Fruit fly (Drosophila melanogaster) whole organism, embryonic: ENCODE results near the gene Nepl9.
A peak's percentile ranks its signal among the peaks of the same experiment; 100 is the strongest.

ENCODE experiments used
- Bteb2 ChIP-seq: fragments of 200-800 bp; sonication (Bioruptor generic); optimal IDR thresholded peaks from 2 replicates; lab custom pipeline; 2016; ENCODE audit warnings: missing biosample characterization, missing genetic modification characterization
- CG10147 ChIP-seq: fragments of 200-800 bp; sonication (Bioruptor generic); optimal IDR thresholded peaks from 2 replicates; lab custom pipeline; 2019; ENCODE audit warnings: missing biosample characterization, mild to moderate bottlenecking, missing genetic modification characterization, moderate library complexity
- CG10209 ChIP-seq: fragments of 200-800 bp; sonication (Bioruptor generic); optimal IDR thresholded peaks from 3 replicates; lab custom pipeline; 2017; ENCODE audit warnings: missing biosample characterization, mild to moderate bottlenecking, missing genetic modification characterization, missing genetic modification reagents
- CG10267 ChIP-seq: fragments of 200-800 bp; sonication (Bioruptor generic); optimal IDR thresholded peaks from 2 replicates; lab custom pipeline; 2018; ENCODE audit warnings: missing biosample characterization, mild to moderate bottlenecking, missing genetic modification characterization, moderate library complexity
- CG10543 ChIP-seq: fragments of 200-800 bp; sonication (Bioruptor generic); optimal IDR thresholded peaks from 3 replicates; lab custom pipeline; 2017; ENCODE audit warnings: missing biosample characterization, mild to moderate bottlenecking, missing genetic modification characterization, moderate library complexity
- CG12155 ChIP-seq: fragments of 200-800 bp; sonication (Bioruptor generic); optimal IDR thresholded peaks from 3 replicates; lab custom pipeline; 2016; ENCODE audit warnings: missing biosample characterization, missing genetic modification characterization
- CG15479 ChIP-seq: fragments of 200-800 bp; sonication (Bioruptor generic); optimal IDR thresholded peaks from 3 replicates; lab custom pipeline; 2019; ENCODE audit warnings: missing biosample characterization, mild to moderate bottlenecking, missing genetic modification characterization, moderate library complexity
- CG2120 ChIP-seq: fragments of 200-800 bp; sonication (Bioruptor generic); optimal IDR thresholded peaks from 3 replicates; lab custom pipeline; 2016; ENCODE audit warnings: missing biosample characterization, missing genetic modification characterization
- CG2202 ChIP-seq: fragments of 200-800 bp; sonication (Bioruptor generic); optimal IDR thresholded peaks from 2 replicates; lab custom pipeline; 2018; ENCODE audit warnings: missing biosample characterization, mild to moderate bottlenecking, missing genetic modification characterization
- CG30431 ChIP-seq: fragments of 200-800 bp; sonication (Bioruptor generic); optimal IDR thresholded peaks from 2 replicates; lab custom pipeline; 2017; ENCODE audit warnings: missing biosample characterization, missing genetic modification characterization
- CG34422 ChIP-seq: fragments of 200-800 bp; sonication (Bioruptor generic); IDR thresholded peaks from 3 replicates; pipeline ENCODE4 v1.3.6; 2022; ENCODE audit warnings: missing biosample characterization, missing genetic modification characterization
- CG42726 ChIP-seq: fragments of 200-800 bp; sonication (Bioruptor generic); IDR thresholded peaks from 2 replicates; pipeline ENCODE4 v1.3.6; 2022; ENCODE audit warnings: missing biosample characterization, missing genetic modification characterization; ENCODE audit not compliant: partially characterized antibody
- CG4360 ChIP-seq: fragments of 200-800 bp; sonication (Bioruptor generic); IDR thresholded peaks from 2 replicates; pipeline ENCODE4 v1.3.6; 2022; ENCODE audit warnings: missing biosample characterization, missing genetic modification characterization
- CG4617 ChIP-seq: fragments of 200-800 bp; sonication (Bioruptor generic); optimal IDR thresholded peaks from 3 replicates; lab custom pipeline; 2016; ENCODE audit warnings: missing biosample characterization, missing genetic modification characterization, borderline replicate concordance
- CG4707 ChIP-seq: fragments of 200-800 bp; sonication (Bioruptor generic); optimal IDR thresholded peaks from 2 replicates; lab custom pipeline; 2018; ENCODE audit warnings: missing biosample characterization, mild to moderate bottlenecking, missing genetic modification characterization, moderate library complexity
- CG4820 ChIP-seq: fragments of 200-800 bp; sonication (Bioruptor generic); optimal IDR thresholded peaks from 3 replicates; lab custom pipeline; 2016; ENCODE audit warnings: missing biosample characterization, missing genetic modification characterization
- CG9437 ChIP-seq: fragments of 200-800 bp; sonication (Bioruptor generic); optimal IDR thresholded peaks from 2 replicates; lab custom pipeline; 2018; ENCODE audit warnings: missing biosample characterization, mild to moderate bottlenecking, missing genetic modification characterization
- CrebB ChIP-seq: fragments of 200-800 bp; sonication (Bioruptor generic); optimal IDR thresholded peaks from 3 replicates; lab custom pipeline; 2018; ENCODE audit warnings: missing biosample characterization, mild to moderate bottlenecking, missing genetic modification characterization
- Deaf1 ChIP-seq: fragments of 200-800 bp; optimal IDR thresholded peaks from 3 replicates; lab custom pipeline; 2019; ENCODE audit warnings: missing biosample characterization, mild to moderate bottlenecking, missing genetic modification characterization, moderate library complexity
- Dip3 ChIP-seq: fragments of 200-800 bp; sonication (Bioruptor generic); optimal IDR thresholded peaks from 3 replicates; lab custom pipeline; 2016; ENCODE audit warnings: missing biosample characterization, missing genetic modification characterization
- E2f2 ChIP-seq: fragments of 200-800 bp; sonication (Bioruptor generic); IDR thresholded peaks from 2 replicates; pipeline ENCODE4 v1.3.6; 2022; ENCODE audit warnings: missing biosample characterization, missing genetic modification characterization
- Fer3 ChIP-seq: fragments of 200-800 bp; sonication (Bioruptor generic); optimal IDR thresholded peaks from 2 replicates; lab custom pipeline; 2018; ENCODE audit warnings: missing biosample characterization, mild to moderate bottlenecking, missing genetic modification characterization, moderate library complexity
- Pdp1 ChIP-seq, 2 experiments: fragments of 200-800 bp; sonication (Bioruptor generic); optimal IDR thresholded peaks; 3 replicates each; lab custom pipeline; 2016; ENCODE audit warnings: missing biosample characterization in 2 of 2, missing genetic modification characterization in 2 of 2, mild to moderate bottlenecking in 1 of 2, moderate library complexity in 1 of 2
- Rx ChIP-seq: fragments of 200-800 bp; sonication (Bioruptor generic); IDR thresholded peaks from 2 replicates; pipeline ENCODE4 v1.3.6; 2022; ENCODE audit warnings: missing biosample characterization, missing genetic modification characterization
- Sin3A ChIP-seq: fragments of >200 bp; optimal IDR thresholded peaks from 2 replicates; lab custom pipeline; 2018
- Sox102F ChIP-seq: fragments of 200-800 bp; sonication (Bioruptor generic); optimal IDR thresholded peaks from 2 replicates; lab custom pipeline; 2018; ENCODE audit warnings: missing biosample characterization, mild to moderate bottlenecking, missing genetic modification characterization, moderate library complexity
- Ssrp ChIP-seq: fragments of 200-800 bp; sonication (Bioruptor generic); optimal IDR thresholded peaks from 2 replicates; lab custom pipeline; 2018; ENCODE audit warnings: missing biosample characterization, mild to moderate bottlenecking, missing genetic modification characterization, moderate library complexity
- YL-1 ChIP-seq: fragments of 200-800 bp; sonication (Bioruptor generic); optimal IDR thresholded peaks from 3 replicates; lab custom pipeline; 2017; ENCODE audit warnings: missing biosample characterization, mild to moderate bottlenecking, missing genetic modification characterization
- amos ChIP-seq: fragments of 200-800 bp; sonication (Bioruptor generic); IDR thresholded peaks from 2 replicates; pipeline ENCODE4 v1.3.6; 2022; ENCODE audit warnings: missing biosample characterization, missing genetic modification characterization; ENCODE audit not compliant: partially characterized antibody
- cato ChIP-seq: fragments of 200-800 bp; sonication (Bioruptor generic); optimal IDR thresholded peaks from 2 replicates; lab custom pipeline; 2016; ENCODE audit warnings: missing biosample characterization, missing genetic modification characterization, borderline replicate concordance
- caup ChIP-seq: fragments of 200-800 bp; sonication (Bioruptor generic); optimal IDR thresholded peaks from 3 replicates; lab custom pipeline; 2017; ENCODE audit warnings: missing biosample characterization, mild to moderate bottlenecking, missing genetic modification characterization, moderate library complexity; ENCODE audit not compliant: severe bottlenecking
- cg ChIP-seq: fragments of 200-800 bp; sonication (Bioruptor generic); optimal IDR thresholded peaks from 3 replicates; lab custom pipeline; 2019; ENCODE audit warnings: missing biosample characterization, mild to moderate bottlenecking, missing genetic modification characterization, moderate library complexity
- gcm ChIP-seq: fragments of 200-800 bp; sonication (Bioruptor generic); optimal IDR thresholded peaks from 2 replicates; lab custom pipeline; 2019; ENCODE audit warnings: missing biosample characterization, mild to moderate bottlenecking, missing genetic modification characterization, moderate library complexity
- gcm2 ChIP-seq: fragments of 200-800 bp; sonication (Bioruptor generic); optimal IDR thresholded peaks from 2 replicates; lab custom pipeline; 2016; ENCODE audit warnings: missing biosample characterization, missing genetic modification characterization
- gfzf ChIP-seq: fragments of 200-800 bp; sonication (Bioruptor generic); optimal IDR thresholded peaks from 2 replicates; lab custom pipeline; 2016; ENCODE audit warnings: missing biosample characterization, mild to moderate bottlenecking, missing genetic modification characterization, moderate library complexity
- insv ChIP-seq, 2 experiments: fragments of 200-800 bp; sonication (Bioruptor generic); optimal IDR thresholded peaks; 3 replicates each; lab custom pipeline; 2016 to 2018; ENCODE audit warnings: missing biosample characterization in 2 of 2, missing genetic modification characterization in 2 of 2
- jigr1 ChIP-seq: fragments of 200-800 bp; sonication (Bioruptor generic); IDR thresholded peaks from 3 replicates; pipeline ENCODE4 v1.3.6; 2022; ENCODE audit warnings: missing biosample characterization, missing genetic modification characterization
- jing ChIP-seq: fragments of 200-800 bp; sonication (Bioruptor generic); optimal IDR thresholded peaks from 2 replicates; lab custom pipeline; 2018; ENCODE audit warnings: missing biosample characterization, mild to moderate bottlenecking, missing genetic modification characterization
- kah ChIP-seq: fragments of 200-800 bp; sonication (Bioruptor generic); optimal IDR thresholded peaks from 2 replicates; lab custom pipeline; 2018; ENCODE audit warnings: missing biosample characterization, mild to moderate bottlenecking, missing genetic modification characterization
- klu ChIP-seq: fragments of 200-800 bp; sonication (Bioruptor generic); IDR thresholded peaks from 2 replicates; pipeline ENCODE4 v1.3.6; 2022; ENCODE audit warnings: missing biosample characterization, missing genetic modification characterization
- mld ChIP-seq: fragments of 200-800 bp; sonication (Bioruptor generic); IDR thresholded peaks from 3 replicates; pipeline ENCODE4 v1.3.6; 2022; ENCODE audit warnings: missing biosample characterization, missing genetic modification characterization; ENCODE audit not compliant: partially characterized antibody
- prd ChIP-seq, 3 experiments: fragments of >200 bp in 2 of 3; fragments of 200-800 bp in 1 of 3; sonication (Bioruptor generic) in 1 of 3; optimal IDR thresholded peaks in 2 of 3; IDR thresholded peaks in 1 of 3; 2 replicates in 2 of 3; 3 replicates in 1 of 3; pipeline versions ENCODE4 v1.3.6 to Lab custom; 2017 to 2022; ENCODE audit warnings: missing biosample characterization in 1 of 3, missing genetic modification characterization in 1 of 3
- rib ChIP-seq: fragments of 200-800 bp; sonication (Bioruptor generic); IDR thresholded peaks from 2 replicates; pipeline ENCODE4 v1.3.6; 2022; ENCODE audit warnings: missing biosample characterization, missing genetic modification characterization
- sim ChIP-seq: fragments of 200-800 bp; sonication (Bioruptor generic); IDR thresholded peaks from 2 replicates; pipeline ENCODE4 v1.3.6; 2022; ENCODE audit warnings: missing biosample characterization, missing genetic modification characterization
- sna ChIP-seq: fragments of 200-800 bp; sonication (Bioruptor generic); IDR thresholded peaks from 2 replicates; pipeline ENCODE4 v1.3.6; 2022; ENCODE audit warnings: missing biosample characterization, missing genetic modification characterization; ENCODE audit not compliant: partially characterized antibody
- tin ChIP-seq: fragments of 200-800 bp; sonication (Bioruptor generic); optimal IDR thresholded peaks from 3 replicates; lab custom pipeline; 2016; ENCODE audit warnings: missing biosample characterization, missing genetic modification characterization
- tna ChIP-seq: fragments of 200-800 bp; sonication (Bioruptor generic); IDR thresholded peaks from 2 replicates; pipeline ENCODE4 v1.3.6; 2022; ENCODE audit warnings: missing biosample characterization, missing genetic modification characterization; ENCODE audit not compliant: partially characterized antibody
- unc-4 ChIP-seq: fragments of 200-800 bp; sonication (Bioruptor generic); IDR thresholded peaks from 2 replicates; pipeline ENCODE4 v1.3.6; 2022; ENCODE audit warnings: missing biosample characterization, missing genetic modification characterization; ENCODE audit not compliant: partially characterized antibody

Gene Nepl9

dm6 chr2L:16826872-16827506 is 10.1 kb downstream of the Nepl9 start, which contains the start of gene AspRS-m (continued):
- TF ChIP-seq jing (GFP tag; lab: Kevin White, UChicago) (no peak), prd (optimal IDR thresholded peaks at IDR 0.05; lab: Kevin White, UChicago) (no peak), prd (GFP tag; IDR thresholded peaks at IDR 0.05; lab: Robert Waterston, UW) (0 out of 3 replicates have a peak, but pooled peaks have one; percentile 18), CG4617 (peak; percentile 33), tin (GFP tag; lab: Kevin White, UChicago) (peak; percentile 39), unc-4 (GFP tag; lab: Robert Waterston, UW) (peak; percentile 80), CrebB (tag; lab: Kevin White, UChicago) (no peak), Ssrp (tag; lab: Kevin White, UChicago) (no peak), CG10267 (tag; lab: Kevin White, UChicago) (no peak), CG10147 (GFP tag; lab: Kevin White, UChicago) (no peak), Fer3 (tag; lab: Kevin White, UChicago) (no peak), gfzf (GFP tag; lab: Kevin White, UChicago) (peak; percentile 37), sim (GFP tag; lab: Robert Waterston, UW) (no peak), mld (GFP tag; lab: Robert Waterston, UW) (peak; percentile 68; the same call in 2 of the 3 replicates), Bteb2 (no peak), E2f2 (GFP tag; lab: Robert Waterston, UW) (peak; percentile 43; the same call in 1 of the 2 replicates), CG15479 (GFP tag; lab: Kevin White, UChicago) (peak; percentile 16), gcm2 (GFP tag; lab: Kevin White, UChicago) (no peak), YL-1 (peak; percentile 73), Pdp1 (GFP tag; optimal IDR thresholded peaks at IDR 0.05; lab: Kevin White, UChicago) (peak in 1 of 2 experiments; percentile 25), cato (no peak), CG10209 (no peak), amos (GFP tag; lab: Robert Waterston, UW) (peak; percentile 92), insv (GFP tag; optimal IDR thresholded peaks at IDR 0.05; lab: Kevin White, UChicago) (peak in 1 of 2 experiments; percentile 40), Rx (GFP tag; lab: Robert Waterston, UW) (no peak), CG30431 (GFP tag; lab: Kevin White, UChicago) (no peak), gcm (GFP tag; lab: Kevin White, UChicago) (no peak), tna (peak; percentile 77; the same call in 1 of the 2 replicates), Sin3A (lab: Kevin White, UChicago) (peak; percentile 45), CG10543 (GFP tag; lab: Kevin White, UChicago) (no peak), CG42726 (GFP tag; lab: Robert Waterston, UW) (peak; percentile 83; the same call in 1 of the 2 replicates), CG34422 (GFP tag; lab: Robert Waterston, UW) (peak; percentile 81), sna (GFP tag; lab: Robert Waterston, UW) (peak; percentile 84), CG4707 (GFP tag; lab: Kevin White, UChicago) (no peak), Dip3 (GFP tag; lab: Kevin White, UChicago) (no peak), CG9437 (no peak), caup (GFP tag; lab: Kevin White, UChicago) (no peak), CG4360 (no peak), CG4820 (GFP tag; lab: Kevin White, UChicago) (no peak), rib (GFP tag; lab: Robert Waterston, UW) (0 out of 2 replicates have a peak, but pooled peaks have one; percentile 56), CG2202 (tag; lab: Kevin White, UChicago) (no peak), jigr1 (no peak; the same call in 2 of the 3 replicates), CG12155 (GFP tag; lab: Kevin White, UChicago) (no peak), kah (GFP tag; lab: Kevin White, UChicago) (no peak), Sox102F (no peak), Deaf1 (peak; percentile 68), klu (no peak), CG2120 (GFP tag; lab: Kevin White, UChicago) (peak; percentile 31), cg (GFP tag; lab: Kevin White, UChicago) (peak; percentile 97)
